Fruit fly (Drosophila melanogaster) whole organism, embryonic: ENCODE measurements around the gene Spn88Ea.

Experiments
- Abd-B ChIP-seq: fragments of 200-800 bp; sonication (Bioruptor generic); optimal IDR thresholded peaks from 2 replicates; lab custom pipeline; 2018; ENCODE audit warnings: missing biosample characterization, mild to moderate bottlenecking, missing genetic modification characterization, moderate library complexity
- BtbVII ChIP-seq: fragments of 200-800 bp; sonication (Bioruptor generic); optimal IDR thresholded peaks from 3 replicates; lab custom pipeline; 2017; ENCODE audit warnings: missing biosample characterization, mild to moderate bottlenecking, missing genetic modification characterization
- CG10147 ChIP-seq: fragments of 200-800 bp; sonication (Bioruptor generic); optimal IDR thresholded peaks from 2 replicates; lab custom pipeline; 2019; ENCODE audit warnings: missing biosample characterization, mild to moderate bottlenecking, missing genetic modification characterization, moderate library complexity
- CG11504 ChIP-seq: fragments of 200-800 bp; sonication (Bioruptor generic); optimal IDR thresholded peaks from 3 replicates; lab custom pipeline; 2019; ENCODE audit warnings: missing biosample characterization, mild to moderate bottlenecking, missing genetic modification characterization, moderate library complexity
- CG11695 ChIP-seq: fragments of 200-800 bp; sonication (Bioruptor generic); IDR thresholded peaks from 3 replicates; pipeline ENCODE4 v1.3.6; 2022; ENCODE audit warnings: missing biosample characterization, missing genetic modification characterization
- CG12219 ChIP-seq: fragments of 200-800 bp; sonication (Bioruptor generic); optimal IDR thresholded peaks from 3 replicates; lab custom pipeline; 2018; ENCODE audit warnings: missing biosample characterization, mild to moderate bottlenecking, missing genetic modification characterization
- CG17802 ChIP-seq: fragments of 200-800 bp; sonication (Bioruptor generic); optimal IDR thresholded peaks from 2 replicates; lab custom pipeline; 2018; ENCODE audit warnings: missing biosample characterization, mild to moderate bottlenecking, missing genetic modification characterization, moderate library complexity
- CG17912 ChIP-seq: fragments of 200-800 bp; sonication (Bioruptor generic); optimal IDR thresholded peaks from 2 replicates; lab custom pipeline; 2018; ENCODE audit warnings: missing biosample characterization, mild to moderate bottlenecking, missing genetic modification characterization
- CG1792 ChIP-seq: fragments of 200-800 bp; sonication (Bioruptor generic); optimal IDR thresholded peaks from 2 replicates; lab custom pipeline; 2016; ENCODE audit warnings: missing biosample characterization, missing genetic modification characterization
- CG18476 ChIP-seq: fragments of 200-800 bp; sonication (Bioruptor generic); optimal IDR thresholded peaks from 2 replicates; lab custom pipeline; 2016; ENCODE audit warnings: missing biosample characterization, mild to moderate bottlenecking, missing genetic modification characterization
- CG18599 ChIP-seq: fragments of 200-800 bp; sonication (Bioruptor generic); optimal IDR thresholded peaks from 3 replicates; lab custom pipeline; 2017; ENCODE audit warnings: missing biosample characterization, missing genetic modification characterization, mild to moderate bottlenecking, moderate library complexity, missing genetic modification reagents
- CG32532 ChIP-seq: fragments of 200-800 bp; sonication (Bioruptor generic); IDR thresholded peaks from 2 replicates; pipeline ENCODE4 v1.3.6; 2022; ENCODE audit warnings: missing biosample characterization, missing genetic modification characterization
- CG3995 ChIP-seq: fragments of 200-800 bp; sonication (Bioruptor generic); optimal IDR thresholded peaks from 3 replicates; lab custom pipeline; 2016; ENCODE audit warnings: missing biosample characterization, missing genetic modification characterization
- CG7928 ChIP-seq: fragments of 200-800 bp; sonication (Bioruptor generic); optimal IDR thresholded peaks from 2 replicates; lab custom pipeline; 2017; ENCODE audit warnings: missing biosample characterization, mild to moderate bottlenecking, missing genetic modification characterization
- CG9932 ChIP-seq: fragments of 200-800 bp; sonication (Bioruptor generic); IDR thresholded peaks from 2 replicates; pipeline ENCODE4 v1.3.6; 2022; ENCODE audit warnings: missing biosample characterization, missing genetic modification characterization
- CHES-1-like ChIP-seq: fragments of 200-800 bp; sonication (Bioruptor generic); optimal IDR thresholded peaks from 2 replicates; lab custom pipeline; 2016; ENCODE audit warnings: missing biosample characterization, missing genetic modification characterization
- CkIIα-i1 ChIP-seq: fragments of 200-800 bp; sonication (Bioruptor generic); IDR thresholded peaks from 2 replicates; pipeline ENCODE4 v1.3.6; 2022; ENCODE audit warnings: missing biosample characterization, missing genetic modification characterization
- Hr78 ChIP-seq, 2 experiments: fragments of 200-800 bp in 1 of 2; fragments of >200 bp in 1 of 2; sonication (Bioruptor generic) in 1 of 2; optimal IDR thresholded peaks; 2 replicates each; lab custom pipeline; 2017 to 2019; ENCODE audit warnings: missing biosample characterization in 2 of 2, missing genetic modification characterization in 2 of 2, mild to moderate bottlenecking in 1 of 2, moderate library complexity in 1 of 2
- Jarid2 ChIP-seq: fragments of 200-800 bp; sonication (Bioruptor generic); optimal IDR thresholded peaks from 3 replicates; lab custom pipeline; 2017; ENCODE audit warnings: mild to moderate bottlenecking, missing biosample characterization, missing genetic modification reagents, missing genetic modification characterization
- Kr ChIP-seq: fragments of 200-800 bp; sonication (Bioruptor generic); optimal IDR thresholded peaks from 2 replicates; lab custom pipeline; 2017; ENCODE audit warnings: missing biosample characterization, mild to moderate bottlenecking, missing genetic modification characterization
- Lhr ChIP-seq: fragments of 200-800 bp; sonication (Bioruptor generic); optimal IDR thresholded peaks from 3 replicates; lab custom pipeline; 2017; ENCODE audit warnings: mild to moderate bottlenecking, missing biosample characterization, missing genetic modification reagents, missing genetic modification characterization
- Pdp1 ChIP-seq, 2 experiments: fragments of 200-800 bp; sonication (Bioruptor generic); optimal IDR thresholded peaks; 3 replicates each; lab custom pipeline; 2016; ENCODE audit warnings: missing biosample characterization in 2 of 2, missing genetic modification characterization in 2 of 2, mild to moderate bottlenecking in 1 of 2, moderate library complexity in 1 of 2
- Sry-β ChIP-seq: fragments of 200-800 bp; sonication (Bioruptor generic); optimal IDR thresholded peaks from 2 replicates; lab custom pipeline; 2018; ENCODE audit warnings: missing biosample characterization, mild to moderate bottlenecking, missing genetic modification characterization, moderate library complexity
- Trl ChIP-seq, 3 experiments: fragments of >200 bp in 2 of 3; fragments of 200-800 bp in 1 of 3; sonication (Bioruptor generic) in 1 of 3; optimal IDR thresholded peaks; 2 replicates in 1 of 3; 3 replicates in 2 of 3; lab custom pipeline; 2016 to 2017; ENCODE audit warnings: missing biosample characterization in 1 of 3, missing genetic modification characterization in 1 of 3
- amos ChIP-seq: fragments of 200-800 bp; sonication (Bioruptor generic); IDR thresholded peaks from 2 replicates; pipeline ENCODE4 v1.3.6; 2022; ENCODE audit warnings: missing biosample characterization, missing genetic modification characterization; ENCODE audit not compliant: partially characterized antibody
- cg ChIP-seq: fragments of 200-800 bp; sonication (Bioruptor generic); optimal IDR thresholded peaks from 3 replicates; lab custom pipeline; 2019; ENCODE audit warnings: missing biosample characterization, mild to moderate bottlenecking, missing genetic modification characterization, moderate library complexity
- chif ChIP-seq, 2 experiments: fragments of 200-800 bp; sonication (Bioruptor generic); optimal IDR thresholded peaks; 3 replicates each; lab custom pipeline; 2016; ENCODE audit warnings: missing biosample characterization in 2 of 2, missing genetic modification characterization in 2 of 2
- dm ChIP-seq: fragments of 200-800 bp; sonication (Bioruptor generic); optimal IDR thresholded peaks from 3 replicates; lab custom pipeline; 2016; ENCODE audit warnings: missing biosample characterization, missing genetic modification characterization
- exex ChIP-seq: fragments of 200-800 bp; sonication (Bioruptor generic); optimal IDR thresholded peaks from 4 replicates; lab custom pipeline; 2018; ENCODE audit warnings: missing biosample characterization, mild to moderate bottlenecking, missing genetic modification characterization, moderate library complexity
- eyg ChIP-seq: fragments of 200-800 bp; sonication (Bioruptor generic); optimal IDR thresholded peaks from 3 replicates; lab custom pipeline; 2016; ENCODE audit warnings: missing biosample characterization, missing genetic modification characterization
- fd64A ChIP-seq: fragments of 200-800 bp; sonication (Bioruptor generic); optimal IDR thresholded peaks from 3 replicates; lab custom pipeline; 2018; ENCODE audit warnings: missing biosample characterization, mild to moderate bottlenecking, missing genetic modification characterization
- hkb ChIP-seq, 2 experiments: fragments of 200-800 bp in 1 of 2; fragments of >200 bp in 1 of 2; sonication (Bioruptor generic) in 1 of 2; IDR thresholded peaks in 1 of 2; optimal IDR thresholded peaks in 1 of 2; 2 replicates each; pipeline versions ENCODE4 v1.3.6 to Lab custom; 2017 to 2022; ENCODE audit warnings: missing biosample characterization in 1 of 2, missing genetic modification characterization in 1 of 2
- kah ChIP-seq: fragments of 200-800 bp; sonication (Bioruptor generic); optimal IDR thresholded peaks from 2 replicates; lab custom pipeline; 2018; ENCODE audit warnings: missing biosample characterization, mild to moderate bottlenecking, missing genetic modification characterization
- lmd ChIP-seq: fragments of 200-800 bp; sonication (Bioruptor generic); IDR thresholded peaks from 2 replicates; pipeline ENCODE4 v1.3.6; 2022; ENCODE audit warnings: missing biosample characterization, missing genetic modification characterization
- mam ChIP-seq: fragments of 200-800 bp; sonication (Bioruptor generic); optimal IDR thresholded peaks from 3 replicates; lab custom pipeline; 2016; ENCODE audit warnings: missing biosample characterization, missing genetic modification characterization
- salm ChIP-seq: fragments of 200-800 bp; sonication (Bioruptor generic); optimal IDR thresholded peaks from 2 replicates; lab custom pipeline; 2018; ENCODE audit warnings: missing biosample characterization, mild to moderate bottlenecking, missing genetic modification characterization
- sens-2 ChIP-seq: fragments of 200-800 bp; sonication (Bioruptor generic); IDR thresholded peaks from 2 replicates; pipeline ENCODE4 v1.3.6; 2022; ENCODE audit warnings: missing biosample characterization, missing genetic modification characterization
- slp2 ChIP-seq: fragments of 200-800 bp; sonication (Bioruptor generic); optimal IDR thresholded peaks from 2 replicates; lab custom pipeline; 2016; ENCODE audit warnings: missing biosample characterization, missing genetic modification characterization
- sob ChIP-seq: fragments of 200-800 bp; sonication (Bioruptor generic); IDR thresholded peaks from 2 replicates; pipeline ENCODE4 v1.3.6; 2022; ENCODE audit warnings: missing biosample characterization, missing genetic modification characterization
- sr ChIP-seq: fragments of 200-800 bp; sonication (Bioruptor generic); IDR thresholded peaks from 3 replicates; pipeline ENCODE4 v1.3.6; 2022; ENCODE audit warnings: missing biosample characterization, missing genetic modification characterization
- stwl ChIP-seq: fragments of 200-800 bp; sonication (Bioruptor generic); optimal IDR thresholded peaks from 3 replicates; lab custom pipeline; 2018; ENCODE audit warnings: missing biosample characterization, mild to moderate bottlenecking, missing genetic modification characterization, moderate library complexity
- unpg ChIP-seq: fragments of 200-800 bp; sonication (Bioruptor generic); optimal IDR thresholded peaks from 3 replicates; lab custom pipeline; 2018; ENCODE audit warnings: missing biosample characterization, mild to moderate bottlenecking, missing genetic modification characterization, moderate library complexity
- wor ChIP-seq: fragments of 200-800 bp; sonication (Bioruptor generic); IDR thresholded peaks from 2 replicates; pipeline ENCODE4 v1.3.6; 2022; ENCODE audit warnings: missing biosample characterization, missing genetic modification characterization
- z ChIP-seq: fragments of 200-800 bp; sonication (Bioruptor generic); IDR thresholded peaks from 3 replicates; pipeline ENCODE4 v1.3.6; 2022; ENCODE audit warnings: missing biosample characterization, missing genetic modification characterization
- zf30C ChIP-seq: fragments of 200-800 bp; sonication (Bioruptor generic); optimal IDR thresholded peaks from 3 replicates; lab custom pipeline; 2018; ENCODE audit warnings: missing biosample characterization, mild to moderate bottlenecking, missing genetic modification characterization

Spn88Ea gene

DNA sequence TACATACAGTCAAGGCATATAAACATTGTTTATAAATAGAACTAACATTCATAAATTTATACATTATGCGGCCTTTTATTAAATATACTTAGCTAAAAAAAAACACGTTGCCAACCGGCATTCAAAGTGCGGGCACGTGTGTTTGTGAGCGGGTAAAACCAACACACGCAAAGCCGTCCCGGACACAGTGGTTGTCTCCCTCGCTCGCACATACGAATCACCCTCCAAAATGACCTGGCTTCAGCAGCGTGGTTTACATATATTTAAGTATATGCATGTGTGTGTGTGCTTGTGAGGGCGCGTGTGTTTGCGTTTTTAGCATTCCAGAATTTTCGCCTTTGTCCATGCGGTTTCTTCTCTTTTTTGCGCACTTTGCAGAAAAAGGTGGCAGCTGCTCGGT, 37.2 kb upstream of the Spn88Ea start (continued):
- TF ChIP-seq dm (GFP tag; lab: Kevin White, UChicago) (peak; percentile 94), fd64A (GFP tag; lab: Kevin White, UChicago) (no peak), CG10147 (no peak), unpg (GFP tag; lab: Kevin White, UChicago) (no peak), cg (GFP tag; lab: Kevin White, UChicago) (peak; percentile 98), Kr (GFP tag; lab: Kevin White, UChicago) (peak; percentile 30), Trl (optimal IDR thresholded peaks at IDR 0.05; lab: Kevin White, UChicago) (no peak), Trl (GFP tag; optimal IDR thresholded peaks at IDR 0.05; lab: Kevin White, UChicago) (no peak), Lhr (no peak)
- TF ChIP-seq, all 482 proteins: peak for 59

DNA sequence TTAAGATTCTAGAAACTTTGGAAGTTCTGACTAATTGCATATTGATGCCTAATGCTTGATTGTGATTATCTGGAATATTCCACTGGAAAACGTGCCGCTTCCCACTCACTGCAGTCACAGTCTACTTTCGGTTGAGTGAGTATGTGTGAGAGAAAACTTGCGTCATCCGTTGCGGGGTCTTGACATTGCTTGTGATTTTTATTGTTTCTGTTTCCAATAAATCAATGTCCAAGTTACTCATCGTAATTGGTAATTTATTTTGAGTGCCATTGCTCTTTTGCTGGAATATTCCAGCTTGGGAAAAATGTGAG, 36.8 kb upstream of the Spn88Ea start:
- TF ChIP-seq CG3995 (GFP tag; lab: Kevin White, UChicago) (peak; percentile 46), Abd-B (no peak), Hr78 (GFP tag; optimal IDR thresholded peaks at IDR 0.05; lab: Kevin White, UChicago) (peak in 1 of 2 experiments; percentile 45), CHES-1-like (GFP tag; lab: Kevin White, UChicago) (no peak), CG17912 (GFP tag; lab: Kevin White, UChicago) (peak; percentile 64), exex (tag; lab: Kevin White, UChicago) (peak; percentile 7), z (GFP tag; lab: Robert Waterston, UW) (peak; percentile 59; the same call in 1 of the 3 replicates), Sry-β (no peak), zf30C (no peak), sr (GFP tag; lab: Robert Waterston, UW) (peak; percentile 70), amos (GFP tag; lab: Robert Waterston, UW) (no peak), CG32532 (GFP tag; lab: Robert Waterston, UW) (0 out of 2 replicates have a peak, but pooled peaks have one; percentile 40), Pdp1 (GFP tag; optimal IDR thresholded peaks at IDR 0.05; lab: Kevin White, UChicago) (peak in 1 of 2 experiments; percentile 95), CG17802 (tag; lab: Kevin White, UChicago) (no peak)

DNA sequence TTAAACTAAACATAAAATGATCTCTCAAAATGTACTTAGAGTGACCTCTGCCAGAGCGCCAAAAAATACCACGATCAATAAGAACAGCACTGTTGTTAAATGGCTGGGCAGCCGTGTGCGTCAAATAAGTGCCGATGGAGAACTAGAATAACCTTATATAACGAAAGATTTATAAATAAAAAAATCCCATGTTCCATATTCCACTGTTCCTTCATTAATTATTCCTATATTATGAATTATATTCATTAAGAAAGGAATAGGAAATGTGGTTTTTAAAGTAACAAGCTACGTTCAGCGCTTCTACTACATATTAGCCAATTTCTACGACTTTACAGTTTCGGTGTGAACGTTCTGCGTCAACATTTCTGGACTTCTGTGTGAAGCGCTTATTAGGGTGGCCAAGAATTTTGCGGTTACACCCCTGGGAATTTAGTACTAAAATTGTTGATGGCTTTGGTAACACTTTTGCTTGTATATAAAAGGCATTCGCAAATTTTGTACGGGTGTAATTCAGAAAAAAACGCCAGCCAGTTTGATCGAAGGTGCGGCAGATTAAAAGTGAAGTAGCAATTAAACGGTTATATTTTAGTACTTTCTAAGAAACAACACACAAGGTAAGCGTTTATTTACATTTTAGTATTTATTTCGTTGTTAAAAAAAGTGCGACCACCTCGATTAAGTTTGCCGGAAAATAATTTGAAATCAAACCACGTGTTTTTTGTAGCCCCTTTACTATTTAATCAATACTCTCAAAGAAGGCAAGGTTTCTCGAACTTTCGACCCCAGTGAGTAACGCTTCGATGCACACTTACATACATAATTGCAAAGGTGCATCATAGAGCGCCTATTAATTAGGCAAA, 36.2 kb upstream of the Spn88Ea start, which contains the start of the genes tefu and Hsc70-4:
Gene tefu (minus strand): TSS at position 51 of the 860 bp plus-strand sequence.
Gene Hsc70-4 (plus strand): TSS at position 502 of the 860 bp plus-strand sequence.
- TF ChIP-seq CG11695 (GFP tag; lab: Robert Waterston, UW) (no peak), sob (GFP tag; lab: Robert Waterston, UW) (peak; percentile 77), hkb (optimal IDR thresholded peaks at IDR 0.05; lab: Kevin White, UChicago) (peak; percentile 91), hkb (GFP tag; IDR thresholded peaks at IDR 0.05; lab: Robert Waterston, UW) (peak; percentile 42), BtbVII (GFP tag; lab: Kevin White, UChicago) (peak; percentile 11), CG9932 (peak; percentile 90), CG12219 (GFP tag; lab: Kevin White, UChicago) (peak; percentile 8), lmd (GFP tag; lab: Robert Waterston, UW) (peak; percentile 86), CG18599 (GFP tag; lab: Kevin White, UChicago) (peak; percentile 41), slp2 (GFP tag; lab: Kevin White, UChicago) (peak; percentile 62), Jarid2 (GFP tag; lab: Kevin White, UChicago) (no peak), CG11504 (tag; lab: Kevin White, UChicago) (no peak), eyg (GFP tag; lab: Kevin White, UChicago) (no peak), stwl (tag; lab: Kevin White, UChicago) (peak; percentile 70), mam (peak; percentile 88), CkIIα-i1 (GFP tag; lab: Robert Waterston, UW) (no peak), chif (GFP tag; optimal IDR thresholded peaks at IDR 0.05; lab: Kevin White, UChicago) (peak in 1 of 2 experiments; percentile 83), wor (peak; percentile 60), sens-2 (GFP tag; lab: Robert Waterston, UW) (no peak), CG1792 (GFP tag; lab: Kevin White, UChicago) (peak; percentile 55), CG18476 (GFP tag; lab: Kevin White, UChicago) (peak; percentile 33), salm (tag; lab: Kevin White, UChicago) (peak; percentile 6), kah (GFP tag; lab: Kevin White, UChicago) (peak; percentile 45), CG7928 (GFP tag; lab: Kevin White, UChicago) (peak; percentile 75)
